Fruit fly (Drosophila melanogaster) whole organism, embryonic: ENCODE results near the gene CG45487.

Experiments
- Atf3 ChIP-seq: fragments of 200-800 bp; sonication (Bioruptor generic); optimal IDR thresholded peaks from 3 replicates; lab custom pipeline; 2016; ENCODE audit warnings: missing biosample characterization, missing genetic modification characterization
- Bgb ChIP-seq: fragments of 200-800 bp; sonication (Bioruptor generic); IDR thresholded peaks from 2 replicates; pipeline ENCODE4 v1.3.6; 2022; ENCODE audit warnings: missing biosample characterization, missing genetic modification characterization; ENCODE audit not compliant: partially characterized antibody
- CG10654 ChIP-seq: fragments of 200-800 bp; sonication (Bioruptor generic); optimal IDR thresholded peaks from 2 replicates; lab custom pipeline; 2016; ENCODE audit warnings: missing biosample characterization, missing genetic modification characterization
- CG10959 ChIP-seq: fragments of 200-800 bp; sonication (Bioruptor generic); IDR thresholded peaks from 2 replicates; pipeline ENCODE4 v1.3.6; 2022; ENCODE audit warnings: missing biosample characterization, missing genetic modification characterization
- CG12104 ChIP-seq: fragments of 200-800 bp; sonication (Bioruptor generic); optimal IDR thresholded peaks from 3 replicates; lab custom pipeline; 2016; ENCODE audit warnings: missing biosample characterization, missing genetic modification characterization
- CG14710 ChIP-seq: fragments of 200-800 bp; sonication (Bioruptor generic); optimal IDR thresholded peaks from 3 replicates; lab custom pipeline; 2019; ENCODE audit warnings: missing biosample characterization, mild to moderate bottlenecking, missing genetic modification characterization, moderate library complexity
- CG1792 ChIP-seq: fragments of 200-800 bp; sonication (Bioruptor generic); optimal IDR thresholded peaks from 2 replicates; lab custom pipeline; 2016; ENCODE audit warnings: missing biosample characterization, missing genetic modification characterization
- CG1832 ChIP-seq: fragments of 200-800 bp; sonication (Bioruptor generic); optimal IDR thresholded peaks from 2 replicates; lab custom pipeline; 2017; ENCODE audit warnings: missing biosample characterization, mild to moderate bottlenecking, missing genetic modification characterization, inconsistent platforms
- CG2199 ChIP-seq: fragments of 200-800 bp; sonication (Bioruptor generic); IDR thresholded peaks from 3 replicates; pipeline ENCODE4 v1.3.6; 2022; ENCODE audit warnings: missing biosample characterization, missing genetic modification characterization
- CG32767 ChIP-seq: fragments of 200-800 bp; sonication (Bioruptor generic); IDR thresholded peaks from 2 replicates; pipeline ENCODE4 v1.3.6; 2022; ENCODE audit warnings: missing biosample characterization, missing genetic modification characterization
- CG3407 ChIP-seq: fragments of 200-800 bp; sonication (Bioruptor generic); optimal IDR thresholded peaks from 2 replicates; lab custom pipeline; 2018; ENCODE audit warnings: missing biosample characterization, mild to moderate bottlenecking, missing genetic modification characterization
- CG4328 ChIP-seq: fragments of 200-800 bp; sonication (Bioruptor generic); optimal IDR thresholded peaks from 3 replicates; lab custom pipeline; 2017; ENCODE audit warnings: missing biosample characterization, missing genetic modification reagents, missing genetic modification characterization
- CG4617 ChIP-seq: fragments of 200-800 bp; sonication (Bioruptor generic); optimal IDR thresholded peaks from 3 replicates; lab custom pipeline; 2016; ENCODE audit warnings: missing biosample characterization, missing genetic modification characterization, borderline replicate concordance
- CG4707 ChIP-seq: fragments of 200-800 bp; sonication (Bioruptor generic); optimal IDR thresholded peaks from 2 replicates; lab custom pipeline; 2018; ENCODE audit warnings: missing biosample characterization, mild to moderate bottlenecking, missing genetic modification characterization, moderate library complexity
- CG6791 ChIP-seq: fragments of 200-800 bp; sonication (Bioruptor generic); IDR thresholded peaks from 3 replicates; pipeline ENCODE4 v1.3.6; 2022; ENCODE audit warnings: missing biosample characterization, missing genetic modification characterization; ENCODE audit not compliant: partially characterized antibody
- CG7271 ChIP-seq: fragments of 200-800 bp; sonication (Bioruptor generic); optimal IDR thresholded peaks from 2 replicates; lab custom pipeline; 2018; ENCODE audit warnings: missing biosample characterization, mild to moderate bottlenecking, missing genetic modification characterization, moderate library complexity
- CG7372 ChIP-seq: fragments of 200-800 bp; sonication (Bioruptor generic); IDR thresholded peaks from 2 replicates; pipeline ENCODE4 v1.3.6; 2022; ENCODE audit warnings: missing biosample characterization, missing genetic modification characterization
- CG8924 ChIP-seq: fragments of 200-800 bp; optimal IDR thresholded peaks from 3 replicates; lab custom pipeline; 2019; ENCODE audit warnings: missing biosample characterization, mild to moderate bottlenecking, missing genetic modification characterization, moderate library complexity
- Chrac-16 ChIP-seq: fragments of 200-800 bp; sonication (Bioruptor generic); optimal IDR thresholded peaks from 3 replicates; lab custom pipeline; 2016; ENCODE audit warnings: missing biosample characterization, missing genetic modification characterization
- Dad ChIP-seq: fragments of 200-800 bp; sonication (Bioruptor generic); optimal IDR thresholded peaks from 3 replicates; lab custom pipeline; 2016; ENCODE audit warnings: missing biosample characterization, missing genetic modification characterization
- Doc3 ChIP-seq: fragments of 200-800 bp; sonication (Bioruptor generic); IDR thresholded peaks from 3 replicates; pipeline ENCODE4 v1.3.6; 2022; ENCODE audit warnings: missing biosample characterization, missing genetic modification characterization; ENCODE audit not compliant: partially characterized antibody
- Hr39 ChIP-seq: fragments of >200 bp; optimal IDR thresholded peaks from 2 replicates; lab custom pipeline; 2017
- Lhr ChIP-seq: fragments of 200-800 bp; sonication (Bioruptor generic); optimal IDR thresholded peaks from 3 replicates; lab custom pipeline; 2017; ENCODE audit warnings: mild to moderate bottlenecking, missing biosample characterization, missing genetic modification reagents, missing genetic modification characterization
- Myb ChIP-seq: fragments of 200-800 bp; sonication (Bioruptor generic); optimal IDR thresholded peaks from 2 replicates; lab custom pipeline; 2016; ENCODE audit warnings: missing biosample characterization, missing genetic modification characterization
- Sry-β ChIP-seq: fragments of 200-800 bp; sonication (Bioruptor generic); optimal IDR thresholded peaks from 2 replicates; lab custom pipeline; 2018; ENCODE audit warnings: missing biosample characterization, mild to moderate bottlenecking, missing genetic modification characterization, moderate library complexity
- Vsx1 ChIP-seq: fragments of 200-800 bp; sonication (Bioruptor generic); optimal IDR thresholded peaks from 2 replicates; lab custom pipeline; 2017; ENCODE audit warnings: missing biosample characterization, mild to moderate bottlenecking, missing genetic modification characterization, missing genetic modification reagents
- bsh ChIP-seq, 2 experiments: fragments of 200-800 bp; sonication (Bioruptor generic); optimal IDR thresholded peaks; 2 replicates each; lab custom pipeline; 2017 to 2018; ENCODE audit warnings: mild to moderate bottlenecking in 2 of 2, missing biosample characterization in 2 of 2, missing genetic modification characterization in 2 of 2, moderate library complexity in 1 of 2
- cas ChIP-seq: fragments of 200-800 bp; sonication (Bioruptor generic); IDR thresholded peaks from 2 replicates; pipeline ENCODE4 v1.3.6; 2022; ENCODE audit warnings: missing biosample characterization, missing genetic modification characterization
- cg ChIP-seq: fragments of 200-800 bp; sonication (Bioruptor generic); optimal IDR thresholded peaks from 3 replicates; lab custom pipeline; 2019; ENCODE audit warnings: missing biosample characterization, mild to moderate bottlenecking, missing genetic modification characterization, moderate library complexity
- dati ChIP-seq: fragments of 200-800 bp; sonication (Bioruptor generic); IDR thresholded peaks from 2 replicates; pipeline ENCODE4 v1.3.6; 2022; ENCODE audit warnings: missing biosample characterization, missing genetic modification characterization
- disco-r ChIP-seq: fragments of 200-800 bp; sonication (Bioruptor generic); optimal IDR thresholded peaks from 2 replicates; lab custom pipeline; 2016; ENCODE audit warnings: missing biosample characterization, missing genetic modification characterization
- esg ChIP-seq: fragments of 200-800 bp; sonication (Bioruptor generic); conservative IDR thresholded peaks from 2 replicates; pipeline ENCODE4 v1.3.6; 2022; ENCODE audit warnings: missing biosample characterization, missing genetic modification characterization
- fru ChIP-seq: fragments of >200 bp; optimal IDR thresholded peaks from 2 replicates; lab custom pipeline; 2017
- ftz-f1 ChIP-seq: fragments of 200-800 bp; sonication (Bioruptor generic); optimal IDR thresholded peaks from 2 replicates; lab custom pipeline; 2016; ENCODE audit warnings: missing biosample characterization, missing genetic modification characterization
- hbn ChIP-seq: fragments of 200-800 bp; sonication (Bioruptor generic); IDR thresholded peaks from 2 replicates; pipeline ENCODE4 v1.3.6; 2022; ENCODE audit warnings: missing biosample characterization, missing genetic modification characterization; ENCODE audit not compliant: partially characterized antibody
- her ChIP-seq: fragments of 200-800 bp; sonication (Bioruptor generic); optimal IDR thresholded peaks from 2 replicates; lab custom pipeline; 2016; ENCODE audit warnings: missing biosample characterization, missing genetic modification characterization
- jing ChIP-seq: fragments of 200-800 bp; sonication (Bioruptor generic); optimal IDR thresholded peaks from 2 replicates; lab custom pipeline; 2018; ENCODE audit warnings: missing biosample characterization, mild to moderate bottlenecking, missing genetic modification characterization
- knrl ChIP-seq: fragments of 200-800 bp; sonication (Bioruptor generic); IDR thresholded peaks from 3 replicates; pipeline ENCODE4 v1.3.6; 2022; ENCODE audit warnings: missing biosample characterization, missing genetic modification characterization; ENCODE audit not compliant: partially characterized antibody
- lbe ChIP-seq: fragments of 200-800 bp; sonication (Bioruptor generic); optimal IDR thresholded peaks from 2 replicates; lab custom pipeline; 2016; ENCODE audit warnings: missing biosample characterization, mild to moderate bottlenecking, missing genetic modification characterization
- mld ChIP-seq: fragments of 200-800 bp; sonication (Bioruptor generic); IDR thresholded peaks from 3 replicates; pipeline ENCODE4 v1.3.6; 2022; ENCODE audit warnings: missing biosample characterization, missing genetic modification characterization; ENCODE audit not compliant: partially characterized antibody
- nau ChIP-seq: fragments of 200-800 bp; sonication (Bioruptor generic); optimal IDR thresholded peaks from 3 replicates; lab custom pipeline; 2017; ENCODE audit warnings: missing biosample characterization, mild to moderate bottlenecking, missing genetic modification characterization, missing genetic modification reagents
- nmo ChIP-seq: fragments of 200-800 bp; sonication (Bioruptor generic); optimal IDR thresholded peaks from 2 replicates; lab custom pipeline; 2018; ENCODE audit warnings: missing biosample characterization, mild to moderate bottlenecking, missing genetic modification characterization, moderate library complexity
- pb ChIP-seq: fragments of 200-800 bp; sonication (Bioruptor generic); optimal IDR thresholded peaks from 3 replicates; lab custom pipeline; 2016; ENCODE audit warnings: missing biosample characterization, missing genetic modification characterization
- peb ChIP-seq: fragments of 200-800 bp; sonication (Bioruptor generic); IDR thresholded peaks from 2 replicates; pipeline ENCODE4 v1.3.6; 2022; ENCODE audit warnings: missing biosample characterization, missing genetic modification characterization
- pho ChIP-seq: fragments of 200-800 bp; sonication (Bioruptor generic); optimal IDR thresholded peaks from 2 replicates; lab custom pipeline; 2016; ENCODE audit warnings: missing biosample characterization, missing genetic modification characterization
- pzg ChIP-seq: fragments of 200-800 bp; sonication (Bioruptor generic); optimal IDR thresholded peaks from 3 replicates; lab custom pipeline; 2018; ENCODE audit warnings: missing biosample characterization, mild to moderate bottlenecking, missing genetic modification characterization, moderate library complexity
- run ChIP-seq: fragments of 200-800 bp; sonication (Bioruptor generic); optimal IDR thresholded peaks from 3 replicates; lab custom pipeline; 2018; ENCODE audit warnings: missing biosample characterization, mild to moderate bottlenecking, missing genetic modification characterization
- sisA ChIP-seq: fragments of 200-800 bp; sonication (Bioruptor generic); IDR thresholded peaks from 2 replicates; pipeline ENCODE4 v1.3.6; 2022; ENCODE audit warnings: missing biosample characterization, missing genetic modification characterization
- sr ChIP-seq: fragments of 200-800 bp; sonication (Bioruptor generic); IDR thresholded peaks from 3 replicates; pipeline ENCODE4 v1.3.6; 2022; ENCODE audit warnings: missing biosample characterization, missing genetic modification characterization
- tll ChIP-seq, 2 experiments: fragments of 200-800 bp in 1 of 2; fragments of >200 bp in 1 of 2; sonication (Bioruptor generic) in 1 of 2; optimal IDR thresholded peaks; 2 replicates each; lab custom pipeline; 2017 to 2019; ENCODE audit warnings: missing biosample characterization in 2 of 2, missing genetic modification characterization in 2 of 2, mild to moderate bottlenecking in 1 of 2, moderate library complexity in 1 of 2
- usp ChIP-seq: fragments of >200 bp; optimal IDR thresholded peaks from 2 replicates; lab custom pipeline; 2017; ENCODE audit warnings: missing biosample characterization, missing genetic modification characterization

Gene CG45487

DNA sequence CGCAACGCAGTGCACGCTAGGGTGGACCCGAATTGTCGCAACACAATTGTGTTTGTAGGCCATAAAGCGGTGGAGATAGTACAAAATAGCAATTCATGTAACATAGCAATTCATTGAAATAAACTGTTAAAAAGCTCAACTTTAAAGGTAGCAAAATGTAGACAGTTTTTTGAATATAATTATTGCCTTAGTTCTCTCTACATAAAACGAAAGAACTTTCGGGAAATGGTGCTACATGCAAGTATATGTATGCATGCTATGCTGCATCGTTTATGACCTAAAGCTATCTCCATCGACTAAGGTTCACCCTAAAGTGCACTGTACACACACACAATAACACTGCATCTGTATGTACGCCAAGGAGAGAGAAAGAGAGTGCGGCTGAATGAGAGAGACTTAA, 40.0 kb downstream of the CG45487 start (continued):
- TF ChIP-seq CG14710 (tag; lab: Kevin White, UChicago) (peak; percentile 14), Myb (no peak), sisA (GFP tag; lab: Robert Waterston, UW) (no peak), esg (no peak), jing (GFP tag; lab: Kevin White, UChicago) (no peak), run (tag; lab: Kevin White, UChicago) (no peak), CG7372 (no peak), pho (no peak), cg (GFP tag; lab: Kevin White, UChicago) (peak; percentile 3), Bgb (GFP tag; lab: Robert Waterston, UW) (no peak), peb (GFP tag; lab: Robert Waterston, UW) (no peak), CG6791 (GFP tag; lab: Robert Waterston, UW) (no peak), Vsx1 (GFP tag; lab: Kevin White, UChicago) (no peak), Chrac-16 (GFP tag; lab: Kevin White, UChicago) (no peak), CG1792 (no peak), nmo (GFP tag; lab: Kevin White, UChicago) (peak; percentile 44), CG10959 (GFP tag; lab: Robert Waterston, UW) (no peak), Atf3 (GFP tag; lab: Kevin White, UChicago) (no peak), fru (no peak), sr (GFP tag; lab: Robert Waterston, UW) (no peak), CG2199 (GFP tag; lab: Robert Waterston, UW) (no peak), lbe (GFP tag; lab: Kevin White, UChicago) (peak; percentile 0), Sry-β (GFP tag; lab: Kevin White, UChicago) (no peak), CG7271 (tag; lab: Kevin White, UChicago) (no peak), cas (GFP tag; lab: Robert Waterston, UW) (no peak), nau (no peak), mld (no peak), hbn (no peak), bsh (GFP tag; optimal IDR thresholded peaks at IDR 0.05; lab: Kevin White, UChicago) (peak; percentile 56 to 94), CG4617 (no peak), pzg (GFP tag; lab: Kevin White, UChicago) (no peak), her (GFP tag; lab: Kevin White, UChicago) (no peak), ftz-f1 (GFP tag; lab: Kevin White, UChicago) (no peak), CG3407 (GFP tag; lab: Kevin White, UChicago) (no peak), CG1832 (GFP tag; lab: Kevin White, UChicago) (no peak), Dad (GFP tag; lab: Kevin White, UChicago) (no peak), tll (GFP tag; optimal IDR thresholded peaks at IDR 0.05; lab: Kevin White, UChicago) (no peak), CG8924 (peak; percentile 43), dati (GFP tag; lab: Robert Waterston, UW) (no peak), knrl (GFP tag; lab: Robert Waterston, UW) (no peak), CG12104 (GFP tag; lab: Kevin White, UChicago) (no peak), CG32767 (no peak), usp (no peak), disco-r (GFP tag; lab: Kevin White, UChicago) (no peak), CG4328 (GFP tag; lab: Kevin White, UChicago) (no peak), Lhr (GFP tag; lab: Kevin White, UChicago) (no peak), Hr39 (no peak), Doc3 (GFP tag; lab: Robert Waterston, UW) (no peak), CG4707 (GFP tag; lab: Kevin White, UChicago) (no peak), pb (GFP tag; lab: Kevin White, UChicago) (no peak), CG10654 (GFP tag; lab: Kevin White, UChicago) (no peak)
